Fruit fly (Drosophila melanogaster) whole organism, embryonic: ENCODE data around the gene CG32459.

Experiments
- Adf1 ChIP-seq: fragments of 200-800 bp; sonication (Bioruptor generic); IDR thresholded peaks from 2 replicates; pipeline ENCODE4 v1.3.6; 2022; ENCODE audit warnings: missing biosample characterization, missing genetic modification characterization
- Atf6 ChIP-seq: fragments of 200-800 bp; sonication (Bioruptor generic); IDR thresholded peaks from 2 replicates; pipeline ENCODE4 v1.3.6; 2022; ENCODE audit warnings: missing biosample characterization, missing genetic modification characterization
- B-H2 ChIP-seq: fragments of 200-800 bp; sonication (Bioruptor generic); optimal IDR thresholded peaks from 2 replicates; lab custom pipeline; 2018; ENCODE audit warnings: missing biosample characterization, mild to moderate bottlenecking, missing genetic modification characterization
- Bdp1 ChIP-seq: fragments of 200-800 bp; sonication (Bioruptor generic); optimal IDR thresholded peaks from 3 replicates; lab custom pipeline; 2016; ENCODE audit warnings: missing biosample characterization, missing genetic modification characterization
- CG1024 ChIP-seq: fragments of 200-800 bp; sonication (Bioruptor generic); IDR thresholded peaks from 2 replicates; pipeline ENCODE4 v1.3.6; 2022; ENCODE audit warnings: missing biosample characterization, missing genetic modification characterization
- CG10366 ChIP-seq: fragments of 200-800 bp; sonication (Bioruptor generic); IDR thresholded peaks from 2 replicates; pipeline ENCODE4 v1.3.6; 2022; ENCODE audit warnings: missing biosample characterization, missing genetic modification characterization
- CG11723 ChIP-seq: fragments of 200-800 bp; sonication (Bioruptor generic); optimal IDR thresholded peaks from 2 replicates; lab custom pipeline; 2017; ENCODE audit warnings: missing biosample characterization, mild to moderate bottlenecking, missing genetic modification characterization
- CG12104 ChIP-seq: fragments of 200-800 bp; sonication (Bioruptor generic); optimal IDR thresholded peaks from 3 replicates; lab custom pipeline; 2016; ENCODE audit warnings: missing biosample characterization, missing genetic modification characterization
- CG12219 ChIP-seq: fragments of 200-800 bp; sonication (Bioruptor generic); optimal IDR thresholded peaks from 3 replicates; lab custom pipeline; 2018; ENCODE audit warnings: missing biosample characterization, mild to moderate bottlenecking, missing genetic modification characterization
- CG12769 ChIP-seq: fragments of 200-800 bp; sonication (Bioruptor generic); optimal IDR thresholded peaks from 2 replicates; lab custom pipeline; 2019; ENCODE audit warnings: missing biosample characterization, mild to moderate bottlenecking, missing genetic modification characterization, moderate library complexity
- CG14441 ChIP-seq: fragments of 200-800 bp; sonication (Bioruptor generic); IDR thresholded peaks from 2 replicates; pipeline ENCODE4 v1.3.6; 2022; ENCODE audit warnings: missing biosample characterization, missing genetic modification characterization
- CG17328 ChIP-seq: fragments of 200-800 bp; sonication (Bioruptor generic); IDR thresholded peaks from 2 replicates; pipeline ENCODE4 v1.3.6; 2022; ENCODE audit warnings: missing biosample characterization, missing genetic modification characterization
- CG17612 ChIP-seq: fragments of 200-800 bp; sonication (Bioruptor generic); IDR thresholded peaks from 2 replicates; pipeline ENCODE4 v1.3.6; 2022; ENCODE audit warnings: missing biosample characterization, missing genetic modification characterization
- CG30431 ChIP-seq: fragments of 200-800 bp; sonication (Bioruptor generic); optimal IDR thresholded peaks from 2 replicates; lab custom pipeline; 2017; ENCODE audit warnings: missing biosample characterization, missing genetic modification characterization
- CG6175 ChIP-seq: fragments of 200-800 bp; sonication (Bioruptor generic); IDR thresholded peaks from 3 replicates; pipeline ENCODE4 v1.3.6; 2022; ENCODE audit warnings: missing biosample characterization, missing genetic modification characterization
- CG6791 ChIP-seq: fragments of 200-800 bp; sonication (Bioruptor generic); IDR thresholded peaks from 3 replicates; pipeline ENCODE4 v1.3.6; 2022; ENCODE audit warnings: missing biosample characterization, missing genetic modification characterization; ENCODE audit not compliant: partially characterized antibody
- CG7786 ChIP-seq: fragments of 200-800 bp; sonication (Bioruptor generic); optimal IDR thresholded peaks from 2 replicates; lab custom pipeline; 2016; ENCODE audit warnings: missing biosample characterization, missing genetic modification characterization
- CG7928 ChIP-seq: fragments of 200-800 bp; sonication (Bioruptor generic); optimal IDR thresholded peaks from 2 replicates; lab custom pipeline; 2017; ENCODE audit warnings: missing biosample characterization, mild to moderate bottlenecking, missing genetic modification characterization
- CG7987 ChIP-seq: fragments of 200-800 bp; sonication (Bioruptor generic); optimal IDR thresholded peaks from 2 replicates; lab custom pipeline; 2018; ENCODE audit warnings: missing biosample characterization, mild to moderate bottlenecking, missing genetic modification characterization, moderate library complexity
- CG8478 ChIP-seq: fragments of >200 bp; optimal IDR thresholded peaks from 2 replicates; lab custom pipeline; 2018
- CHES-1-like ChIP-seq: fragments of 200-800 bp; sonication (Bioruptor generic); optimal IDR thresholded peaks from 2 replicates; lab custom pipeline; 2016; ENCODE audit warnings: missing biosample characterization, missing genetic modification characterization
- CoRest ChIP-seq: fragments of 200-800 bp; sonication (Bioruptor generic); optimal IDR thresholded peaks from 3 replicates; lab custom pipeline; 2018; ENCODE audit warnings: missing biosample characterization, mild to moderate bottlenecking, missing genetic modification characterization, moderate library complexity
- Dip2 ChIP-seq: fragments of 200-800 bp; sonication (Bioruptor generic); IDR thresholded peaks from 2 replicates; pipeline ENCODE4 v1.3.6; 2022; ENCODE audit warnings: missing biosample characterization, missing genetic modification characterization
- Doc2 ChIP-seq: fragments of 200-800 bp; sonication (Bioruptor generic); IDR thresholded peaks from 2 replicates; pipeline ENCODE4 v1.3.6; 2022; ENCODE audit warnings: missing biosample characterization, missing genetic modification characterization
- E2f1 ChIP-seq: fragments of 200-800 bp; sonication (Bioruptor generic); IDR thresholded peaks from 2 replicates; pipeline ENCODE4 v1.3.6; 2022; ENCODE audit warnings: missing biosample characterization, missing genetic modification characterization
- Elba2 ChIP-seq: fragments of 200-800 bp; sonication (Bioruptor generic); optimal IDR thresholded peaks from 3 replicates; lab custom pipeline; 2016; ENCODE audit warnings: missing biosample characterization, missing genetic modification characterization
- Ets65A ChIP-seq: fragments of 200-800 bp; sonication (Bioruptor generic); peaks from one replicate; lab custom pipeline; 2016; ENCODE audit warnings: missing biosample characterization, missing genetic modification characterization
- HHEX ChIP-seq: fragments of 200-800 bp; sonication (Bioruptor generic); optimal IDR thresholded peaks from 3 replicates; lab custom pipeline; 2017; ENCODE audit warnings: missing biosample characterization, mild to moderate bottlenecking, missing genetic modification characterization, missing genetic modification reagents
- HLH4C ChIP-seq: fragments of 200-800 bp; sonication (Bioruptor generic); IDR thresholded peaks from 3 replicates; pipeline ENCODE4 v1.3.6; 2022; ENCODE audit warnings: missing biosample characterization, missing genetic modification characterization; ENCODE audit not compliant: partially characterized antibody
- Ssrp ChIP-seq: fragments of 200-800 bp; sonication (Bioruptor generic); optimal IDR thresholded peaks from 2 replicates; lab custom pipeline; 2018; ENCODE audit warnings: missing biosample characterization, mild to moderate bottlenecking, missing genetic modification characterization, moderate library complexity
- Tbp ChIP-seq: fragments of >200 bp; optimal IDR thresholded peaks from 2 replicates; lab custom pipeline; 2018; ENCODE audit warnings: missing biosample characterization, missing genetic modification characterization
- Trl ChIP-seq, 3 experiments: fragments of >200 bp in 2 of 3; fragments of 200-800 bp in 1 of 3; sonication (Bioruptor generic) in 1 of 3; optimal IDR thresholded peaks; 2 replicates in 1 of 3; 3 replicates in 2 of 3; lab custom pipeline; 2016 to 2017; ENCODE audit warnings: missing biosample characterization in 1 of 3, missing genetic modification characterization in 1 of 3
- YL-1 ChIP-seq: fragments of 200-800 bp; sonication (Bioruptor generic); optimal IDR thresholded peaks from 3 replicates; lab custom pipeline; 2017; ENCODE audit warnings: missing biosample characterization, mild to moderate bottlenecking, missing genetic modification characterization
- bigmax ChIP-seq: fragments of 200-800 bp; sonication (Bioruptor generic); optimal IDR thresholded peaks from 2 replicates; lab custom pipeline; 2018; ENCODE audit warnings: missing biosample characterization, mild to moderate bottlenecking, missing genetic modification characterization
- bowl ChIP-seq: fragments of 200-800 bp; sonication (Bioruptor generic); IDR thresholded peaks from 2 replicates; pipeline ENCODE4 v1.3.6; 2022; ENCODE audit warnings: missing biosample characterization, missing genetic modification characterization
- cg ChIP-seq: fragments of 200-800 bp; sonication (Bioruptor generic); optimal IDR thresholded peaks from 3 replicates; lab custom pipeline; 2019; ENCODE audit warnings: missing biosample characterization, mild to moderate bottlenecking, missing genetic modification characterization, moderate library complexity
- ci ChIP-seq: fragments of 200-800 bp; sonication (Bioruptor generic); IDR thresholded peaks from 3 replicates; pipeline ENCODE4 v1.3.6; 2022; ENCODE audit warnings: missing biosample characterization, missing genetic modification characterization
- corto ChIP-seq: fragments of 200-800 bp; sonication (Bioruptor generic); optimal IDR thresholded peaks from 2 replicates; lab custom pipeline; 2016; ENCODE audit warnings: missing biosample characterization, mild to moderate bottlenecking, missing genetic modification characterization, moderate library complexity
- dan ChIP-seq: fragments of 200-800 bp; sonication (Bioruptor generic); IDR thresholded peaks from 2 replicates; pipeline ENCODE4 v1.3.6; 2022; ENCODE audit warnings: missing biosample characterization, missing genetic modification characterization
- dati ChIP-seq: fragments of 200-800 bp; sonication (Bioruptor generic); IDR thresholded peaks from 2 replicates; pipeline ENCODE4 v1.3.6; 2022; ENCODE audit warnings: missing biosample characterization, missing genetic modification characterization
- eve ChIP-seq, 2 experiments: fragments of >200 bp; optimal IDR thresholded peaks; 2 replicates each; lab custom pipeline; 2017; ENCODE audit warnings: missing biosample characterization in 2 of 2, missing genetic modification characterization in 2 of 2
- fru ChIP-seq: fragments of >200 bp; optimal IDR thresholded peaks from 2 replicates; lab custom pipeline; 2017
- ftz-f1 ChIP-seq: fragments of 200-800 bp; sonication (Bioruptor generic); optimal IDR thresholded peaks from 2 replicates; lab custom pipeline; 2016; ENCODE audit warnings: missing biosample characterization, missing genetic modification characterization
- lab ChIP-seq: fragments of 200-800 bp; sonication (Bioruptor generic); optimal IDR thresholded peaks from 3 replicates; lab custom pipeline; 2017; ENCODE audit warnings: missing biosample characterization, missing genetic modification characterization, mild to moderate bottlenecking, moderate library complexity, missing genetic modification reagents
- lbe ChIP-seq: fragments of 200-800 bp; sonication (Bioruptor generic); optimal IDR thresholded peaks from 2 replicates; lab custom pipeline; 2016; ENCODE audit warnings: missing biosample characterization, mild to moderate bottlenecking, missing genetic modification characterization
- lilli ChIP-seq: fragments of 200-800 bp; sonication (Bioruptor generic); optimal IDR thresholded peaks from 3 replicates; lab custom pipeline; 2016; ENCODE audit warnings: missing biosample characterization, missing genetic modification characterization
- nau ChIP-seq: fragments of 200-800 bp; sonication (Bioruptor generic); optimal IDR thresholded peaks from 3 replicates; lab custom pipeline; 2017; ENCODE audit warnings: missing biosample characterization, mild to moderate bottlenecking, missing genetic modification characterization, missing genetic modification reagents
- pita ChIP-seq: fragments of 200-800 bp; sonication (Bioruptor generic); optimal IDR thresholded peaks from 2 replicates; lab custom pipeline; 2017; ENCODE audit warnings: missing biosample characterization, mild to moderate bottlenecking, missing genetic modification characterization
- sima ChIP-seq: fragments of 200-800 bp; sonication (Bioruptor generic); optimal IDR thresholded peaks from 2 replicates; lab custom pipeline; 2016; ENCODE audit warnings: missing biosample characterization, missing genetic modification characterization
- sqz ChIP-seq: fragments of 200-800 bp; sonication (Bioruptor generic); optimal IDR thresholded peaks from 3 replicates; lab custom pipeline; 2018; ENCODE audit warnings: missing biosample characterization, mild to moderate bottlenecking, missing genetic modification characterization
- tgo ChIP-seq: fragments of 200-800 bp; sonication (Bioruptor generic); IDR thresholded peaks from 3 replicates; pipeline ENCODE4 v1.3.6; 2022; ENCODE audit warnings: missing biosample characterization, missing genetic modification characterization
- wor ChIP-seq: fragments of 200-800 bp; sonication (Bioruptor generic); IDR thresholded peaks from 2 replicates; pipeline ENCODE4 v1.3.6; 2022; ENCODE audit warnings: missing biosample characterization, missing genetic modification characterization

CG32459 gene

dm6 chr3L:22824668-22825192 lies 31.1 kb downstream of the CG32459 start (continued):
- TF ChIP-seq pita (GFP tag; lab: Kevin White, UChicago) (no peak), CG14441 (GFP tag; lab: Robert Waterston, UW) (no peak), Doc2 (GFP tag; lab: Robert Waterston, UW) (no peak), B-H2 (GFP tag; lab: Kevin White, UChicago) (peak; percentile 41), wor (GFP tag; lab: Robert Waterston, UW) (no peak), YL-1 (GFP tag; lab: Kevin White, UChicago) (no peak), cg (peak; percentile 79), CG1024 (GFP tag; lab: Robert Waterston, UW) (no peak), nau (GFP tag; lab: Kevin White, UChicago) (peak; percentile 32), sqz (GFP tag; lab: Kevin White, UChicago) (peak; percentile 69), CG30431 (GFP tag; lab: Kevin White, UChicago) (no peak), lbe (GFP tag; lab: Kevin White, UChicago) (peak; percentile 91), CG12219 (GFP tag; lab: Kevin White, UChicago) (no peak), Adf1 (GFP tag; lab: Robert Waterston, UW) (peak; percentile 95), CG10366 (no peak), CG12104 (GFP tag; lab: Kevin White, UChicago) (no peak), corto (GFP tag; lab: Kevin White, UChicago) (peak; percentile 48), E2f1 (GFP tag; lab: Robert Waterston, UW) (no peak), CG17612 (GFP tag; lab: Robert Waterston, UW) (no peak), dan (GFP tag; lab: Robert Waterston, UW) (no peak), CG17328 (GFP tag; lab: Robert Waterston, UW) (no peak), CG7928 (no peak), Ets65A (GFP tag; lab: Kevin White, UChicago) (no peak), CHES-1-like (GFP tag; lab: Kevin White, UChicago) (no peak), bigmax (GFP tag; lab: Kevin White, UChicago) (no peak), CG6791 (GFP tag; lab: Robert Waterston, UW) (no peak), sima (GFP tag; lab: Kevin White, UChicago) (no peak), lilli (GFP tag; lab: Kevin White, UChicago) (no peak), ci (0 out of 3 replicates have a peak, but pooled peaks have one; percentile 35), HHEX (no peak), CG7786 (GFP tag; lab: Kevin White, UChicago) (no peak), fru (no peak), Elba2 (GFP tag; lab: Kevin White, UChicago) (no peak), lab (peak; percentile 46), Dip2 (no peak), CG7987 (GFP tag; lab: Kevin White, UChicago) (no peak), CG8478 (lab: Kevin White, UChicago) (no peak), Bdp1 (no peak), Atf6 (no peak), CoRest (tag; lab: Kevin White, UChicago) (no peak), CG12769 (peak; percentile 42), CG11723 (GFP tag; lab: Kevin White, UChicago) (no peak), HLH4C (no peak), eve (GFP tag; optimal IDR thresholded peaks at IDR 0.05; lab: Kevin White, UChicago) (no peak), bowl (GFP tag; lab: Robert Waterston, UW) (no peak), CG6175 (GFP tag; lab: Robert Waterston, UW) (peak; percentile 77; the same call in 2 of the 3 replicates), Ssrp (tag; lab: Kevin White, UChicago) (no peak), Trl (optimal IDR thresholded peaks at IDR 0.05; lab: Kevin White, UChicago) (peak; percentile 85 to 99), Trl (GFP tag; optimal IDR thresholded peaks at IDR 0.05; lab: Kevin White, UChicago) (no peak), tgo (GFP tag; lab: Robert Waterston, UW) (no peak), ftz-f1 (GFP tag; lab: Kevin White, UChicago) (peak; percentile 30), Tbp (GFP tag; lab: Kevin White, UChicago) (no peak), dati (no peak)
